Worm (Caenorhabditis elegans) whole organism, L3 larva: ENCODE data around the gene C54F6.5.

Source experiments
- ama-1 ChIP-seq: fragments of 150-350 bp; optimal IDR thresholded peaks from 2 replicates; lab custom pipeline; 2018
- nhr-67 ChIP-seq: fragments of 150-350 bp; optimal IDR thresholded peaks from 2 replicates; lab custom pipeline; 2014; ENCODE audit warnings: missing biosample characterization, missing genetic modification characterization
- nhr-76 ChIP-seq: fragments of 150-350 bp; sonication (generic microtip); optimal IDR thresholded peaks from 5 replicates; lab custom pipeline; 2014; ENCODE audit warnings: missing biosample characterization, missing genetic modification characterization
- sea-2 ChIP-seq: fragments of 150-350 bp; sonication (generic microtip); optimal IDR thresholded peaks from 4 replicates; lab custom pipeline; 2014; ENCODE audit warnings: missing biosample characterization, missing genetic modification reagents, missing genetic modification characterization
- skn-1 ChIP-seq: fragments of 150-350 bp; optimal IDR thresholded peaks from 2 replicates; lab custom pipeline; 2014; ENCODE audit warnings: missing biosample characterization, missing genetic modification characterization
- unc-39 ChIP-seq: sonication (generic microtip); optimal IDR thresholded peaks from 4 replicates; lab custom pipeline; 2017; ENCODE audit warnings: missing biosample characterization, missing genetic modification characterization
- ztf-4 ChIP-seq: fragments of 150-350 bp; optimal IDR thresholded peaks from 2 replicates; lab custom pipeline; 2014; ENCODE audit warnings: missing biosample characterization, missing genetic modification characterization

DNA sequence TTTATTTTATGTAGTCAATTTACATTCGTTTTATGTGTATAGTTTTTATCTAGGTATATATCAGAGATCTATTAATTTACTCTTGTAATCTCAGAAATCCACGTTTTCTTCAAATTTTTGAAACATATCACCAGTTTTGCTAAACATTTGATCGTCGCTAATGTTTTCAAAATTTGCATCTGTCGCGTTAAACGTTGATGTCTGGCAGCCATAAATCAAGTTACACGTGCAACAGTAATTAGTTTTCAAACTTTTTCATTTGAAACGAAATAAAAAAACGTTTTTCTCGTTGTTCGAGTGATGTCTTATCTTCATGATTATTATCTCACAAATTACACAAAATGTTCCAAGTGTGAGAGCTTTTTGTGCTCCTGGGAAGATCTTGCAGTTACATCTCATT, 31.5 kb upstream of the C54F6.5 start, which contains the start of gene srh-79:
- TF ChIP-seq skn-1 (no peak), unc-39 (tag; lab: Kevin White, UChicago) (no peak), ztf-4 (tag; lab: Kevin White, UChicago) (no peak), ama-1 (lab: Kevin White, UChicago) (no peak), nhr-67 (no peak), sea-2 (GFP tag; lab: Kevin White, UChicago) (no peak), nhr-76 (tag; lab: Kevin White, UChicago) (no peak)
